Worm (Caenorhabditis elegans) whole organism, L2 larva: ENCODE measurements around the gene cyp-13A6.

Experiments
- F13H6.1 ChIP-seq: sonication (generic microtip); optimal IDR thresholded peaks from 2 replicates; lab custom pipeline; 2016; ENCODE audit warnings: missing genetic modification characterization, missing compliant biosample characterization
- ZK546.5 ChIP-seq: sonication (generic microtip); optimal IDR thresholded peaks from 2 replicates; lab custom pipeline; 2017; ENCODE audit warnings: missing biosample characterization, missing genetic modification characterization
- aly-2 ChIP-seq: fragments of 150-350 bp; optimal IDR thresholded peaks from 2 replicates; lab custom pipeline; 2014; ENCODE audit warnings: missing biosample characterization, missing genetic modification characterization
- blmp-1 ChIP-seq: sonication (generic microtip); optimal IDR thresholded peaks from 2 replicates; lab custom pipeline; 2017; ENCODE audit warnings: missing genetic modification characterization, mild to moderate bottlenecking, missing compliant biosample characterization, antibody characterized with exemption, moderate library complexity; ENCODE audit not compliant: insufficient read depth
- ceh-82 ChIP-seq: fragments of 150-350 bp; optimal IDR thresholded peaks from 2 replicates; lab custom pipeline; 2014; ENCODE audit warnings: missing biosample characterization, missing genetic modification characterization
- crh-2 ChIP-seq: sonication (generic microtip); optimal IDR thresholded peaks from 2 replicates; lab custom pipeline; 2017; ENCODE audit warnings: missing biosample characterization, missing genetic modification characterization
- elt-3 ChIP-seq: sonication (generic microtip); optimal IDR thresholded peaks from 2 replicates; lab custom pipeline; 2017; ENCODE audit warnings: missing biosample characterization, missing genetic modification characterization
- fos-1 ChIP-seq: fragments of 150-350 bp; optimal IDR thresholded peaks from 2 replicates; lab custom pipeline; 2014; ENCODE audit warnings: missing biosample characterization, missing genetic modification characterization
- gmeb-1 ChIP-seq: fragments of 150-350 bp; optimal IDR thresholded peaks from 2 replicates; lab custom pipeline; 2014; ENCODE audit warnings: missing biosample characterization, missing genetic modification characterization
- lin-11 ChIP-seq: fragments of 150-350 bp; sonication (generic microtip); optimal IDR thresholded peaks from 2 replicates; lab custom pipeline; 2014; ENCODE audit warnings: missing biosample characterization, missing genetic modification characterization, inconsistent platforms, mixed read lengths
- lin-13 ChIP-seq: fragments of 150-350 bp; optimal IDR thresholded peaks from 2 replicates; lab custom pipeline; 2014; ENCODE audit warnings: missing biosample characterization, missing genetic modification reagents, missing genetic modification characterization
- lin-39 ChIP-seq: fragments of 150-350 bp; optimal IDR thresholded peaks from 2 replicates; lab custom pipeline; 2014; ENCODE audit warnings: missing biosample characterization, missing genetic modification reagents, missing genetic modification characterization
- lsy-2 ChIP-seq, 2 experiments: fragments of 150-350 bp in 1 of 2; sonication (generic microtip) in 1 of 2; optimal IDR thresholded peaks; 2 replicates each; lab custom pipeline; 2014 to 2017; ENCODE audit warnings: missing biosample characterization in 2 of 2, missing genetic modification characterization in 2 of 2
- mab-5 ChIP-seq: fragments of 150-350 bp; optimal IDR thresholded peaks from 2 replicates; lab custom pipeline; 2014; ENCODE audit warnings: missing biosample characterization, missing genetic modification characterization
- mbf-1 ChIP-seq: sonication (generic microtip); optimal IDR thresholded peaks from 2 replicates; lab custom pipeline; 2017; ENCODE audit warnings: missing biosample characterization, missing genetic modification characterization
- mdl-1 ChIP-seq, 2 experiments: fragments of 150-350 bp in 1 of 2; sonication (generic microtip) in 1 of 2; optimal IDR thresholded peaks; 2 replicates each; lab custom pipeline; 2017; ENCODE audit warnings: missing biosample characterization in 2 of 2, missing genetic modification characterization in 2 of 2
- nhr-10 ChIP-seq: sonication (generic microtip); optimal IDR thresholded peaks from 2 replicates; lab custom pipeline; 2017; ENCODE audit warnings: missing biosample characterization, missing genetic modification characterization
- nhr-12 ChIP-seq: fragments of 150-350 bp; optimal IDR thresholded peaks from 2 replicates; lab custom pipeline; 2014; ENCODE audit warnings: missing biosample characterization, missing genetic modification characterization
- nhr-129 ChIP-seq: fragments of 150-350 bp; optimal IDR thresholded peaks from 2 replicates; lab custom pipeline; 2014; ENCODE audit warnings: missing biosample characterization, missing genetic modification characterization
- nhr-21 ChIP-seq: fragments of 150-350 bp; optimal IDR thresholded peaks from 2 replicates; lab custom pipeline; 2014; ENCODE audit warnings: missing biosample characterization, missing genetic modification characterization
- nhr-23 ChIP-seq: fragments of 150-350 bp; optimal IDR thresholded peaks from 2 replicates; lab custom pipeline; 2014; ENCODE audit warnings: missing biosample characterization, missing genetic modification reagents, missing genetic modification characterization
- nhr-25 ChIP-seq: fragments of 150-350 bp; sonication (generic microtip); optimal IDR thresholded peaks from 3 replicates; lab custom pipeline; 2014; ENCODE audit warnings: missing biosample characterization, missing genetic modification characterization
- nhr-6 ChIP-seq: fragments of 150-350 bp; optimal IDR thresholded peaks from 2 replicates; lab custom pipeline; 2014; ENCODE audit warnings: missing biosample characterization, missing genetic modification characterization
- sem-4 ChIP-seq: fragments of 150-350 bp; optimal IDR thresholded peaks from 2 replicates; lab custom pipeline; 2014; ENCODE audit warnings: missing biosample characterization, missing genetic modification reagents, missing genetic modification characterization
- sma-3 ChIP-seq: sonication (generic microtip); optimal IDR thresholded peaks from 2 replicates; lab custom pipeline; 2016; ENCODE audit warnings: missing genetic modification reagents, missing genetic modification characterization, missing compliant biosample characterization
- sma-9 ChIP-seq, 2 experiments: fragments of 150-350 bp in 1 of 2; sonication (generic microtip) in 1 of 2; optimal IDR thresholded peaks; 2 replicates each; lab custom pipeline; 2014 to 2016; ENCODE audit warnings: missing genetic modification characterization in 2 of 2, mild to moderate bottlenecking in 1 of 2, missing biosample characterization in 1 of 2, missing compliant biosample characterization in 1 of 2, missing genetic modification reagents in 1 of 2, moderate library complexity in 1 of 2
- unc-55 ChIP-seq: fragments of 150-350 bp; sonication (generic microtip); optimal IDR thresholded peaks from 3 replicates; lab custom pipeline; 2014; ENCODE audit warnings: missing biosample characterization, missing genetic modification reagents, missing genetic modification characterization
- zag-1 ChIP-seq: fragments of 150-350 bp; optimal IDR thresholded peaks from 2 replicates; lab custom pipeline; 2014; ENCODE audit warnings: missing biosample characterization, missing genetic modification characterization
- ztf-1 ChIP-seq: fragments of 200-800 bp; sonication (Bioruptor generic); conservative IDR thresholded peaks from 2 replicates; pipeline ENCODE4 v1.3.6; 2022; ENCODE audit warnings: missing genetic modification characterization, missing compliant biosample characterization
- ztf-11 ChIP-seq: sonication (generic microtip); optimal IDR thresholded peaks from 2 replicates; lab custom pipeline; 2017; ENCODE audit warnings: missing biosample characterization, missing genetic modification characterization

Gene cyp-13A6

DNA sequence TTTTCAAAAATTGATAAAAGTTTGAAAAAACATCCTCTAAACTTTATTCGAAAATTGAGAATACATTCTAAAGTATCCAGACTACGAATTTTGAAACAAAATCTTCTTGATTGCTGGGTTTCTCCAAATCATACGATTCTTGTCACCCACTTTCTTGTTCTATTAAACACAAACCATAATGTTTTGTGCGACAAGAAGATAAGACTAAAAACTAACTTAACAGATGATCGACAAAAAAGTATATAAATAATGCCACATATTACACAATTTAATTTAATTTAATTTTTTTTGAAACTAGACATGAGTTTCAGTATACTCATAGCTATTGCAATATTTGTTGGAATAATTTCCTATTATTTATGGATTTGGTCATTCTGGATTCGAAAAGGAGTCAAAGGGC, 699 bp upstream of the cyp-13A6 start, which contains the start of gene cyp-13A7:
cyp-13A7 (plus strand) TSS at position 301 of the 400 bp plus-strand sequence.
- TF ChIP-seq sma-3 (GFP tag; lab: Kevin White, UChicago) (no peak), ztf-1 (no peak), unc-55 (GFP tag; lab: Kevin White, UChicago) (no peak), zag-1 (no peak), nhr-6 (tag; lab: Kevin White, UChicago) (no peak), fos-1 (tag; lab: Kevin White, UChicago) (no peak), nhr-10 (tag; lab: Kevin White, UChicago) (no peak), F13H6.1 (tag; lab: Kevin White, UChicago) (no peak), sem-4 (no peak), mab-5 (tag; lab: Kevin White, UChicago) (no peak), nhr-25 (tag; lab: Kevin White, UChicago) (no peak), crh-2 (tag; lab: Kevin White, UChicago) (no peak), ztf-11 (no peak), lin-13 (GFP tag; lab: Kevin White, UChicago) (no peak), ZK546.5 (no peak), lin-39 (tag; lab: Kevin White, UChicago) (no peak), elt-3 (tag; lab: Kevin White, UChicago) (no peak), nhr-23 (tag; lab: Kevin White, UChicago) (no peak), mbf-1 (tag; lab: Kevin White, UChicago) (no peak)

DNA sequence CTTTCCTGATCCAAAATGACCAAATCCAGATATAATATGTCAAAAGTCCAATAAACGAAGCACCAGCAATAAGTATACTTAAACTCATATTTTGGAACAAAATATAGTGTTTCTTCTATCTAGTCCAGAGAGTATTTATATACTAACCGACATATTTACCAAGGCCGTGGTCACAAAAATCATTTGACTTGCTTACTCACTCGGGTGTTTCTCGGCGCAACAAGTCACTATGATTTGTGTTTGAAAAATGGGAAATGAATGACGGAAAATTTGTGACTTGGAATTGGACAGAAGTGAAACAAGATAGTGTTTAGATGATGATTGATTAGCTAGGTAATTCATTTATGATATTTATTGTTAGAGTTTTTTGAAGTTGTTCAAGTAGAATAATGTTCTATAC, 2.4 kb downstream of the cyp-13A6 start, which contains the start of gene cyp-13A5:
cyp-13A5 (minus strand) TSS at position 112 of the 400 bp plus-strand sequence.
- peak; percentile 53 for TF ChIP-seq nhr-129 (tag; lab: Kevin White, UChicago)
- no peak for TF ChIP-seq blmp-1 (tag; lab: Kevin White, UChicago)
- TF ChIP-seq fos-1 (tag; lab: Kevin White, UChicago) = peak; percentile 92
- TF ChIP-seq lin-13 (GFP tag; lab: Kevin White, UChicago) = no peak
- TF ChIP-seq sma-9 (GFP tag; optimal IDR thresholded peaks at IDR 0.05; lab: Kevin White, UChicago) = peak; percentile 68
- TF ChIP-seq sma-9 (tag; optimal IDR thresholded peaks at IDR 0.05; lab: Kevin White, UChicago) = no peak
- peak; percentile 68 for TF ChIP-seq sma-3 (GFP tag; lab: Kevin White, UChicago)

DNA sequence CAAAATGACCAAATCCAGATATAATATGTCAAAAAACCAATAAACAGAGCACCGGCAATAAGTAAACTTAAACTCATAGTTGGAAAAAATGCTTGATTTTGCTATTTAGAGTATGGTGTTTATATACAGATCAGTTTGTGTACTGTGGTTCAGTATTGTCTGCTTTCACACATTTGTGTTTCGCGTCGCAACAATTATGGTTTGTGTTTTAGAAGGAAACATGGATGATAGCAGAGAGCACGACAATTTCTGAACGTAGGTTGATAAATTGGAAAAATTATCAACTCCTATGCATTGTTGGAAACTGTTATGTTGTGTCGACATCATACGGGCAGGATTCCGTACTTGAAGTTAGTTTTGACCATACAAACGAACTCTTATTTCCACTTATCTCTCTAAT, 5.0 kb downstream of the cyp-13A6 start, which contains the start of gene cyp-13A4:
cyp-13A4 (minus strand) TSS at position 77 of the 400 bp plus-strand sequence.
- TF ChIP-seq ceh-82 = no peak
- peak; percentile 10 for TF ChIP-seq fos-1 (tag; lab: Kevin White, UChicago)
- peak; percentile 15 for TF ChIP-seq sma-9 (GFP tag; optimal IDR thresholded peaks at IDR 0.05; lab: Kevin White, UChicago)
- no peak for TF ChIP-seq sma-9 (tag; optimal IDR thresholded peaks at IDR 0.05; lab: Kevin White, UChicago)

- TF ChIP-seq mbf-1 (tag; lab: Kevin White, UChicago) = no peak
- no peak for TF ChIP-seq sem-4
These were observed 9.4 kb downstream of the cyp-13A6 start, which contains the start of gene cyp-13A3 for ce11 chrII:9793197-9793596. Gene cyp-13A3 (minus strand): TSS chrII:9793297.

DNA sequence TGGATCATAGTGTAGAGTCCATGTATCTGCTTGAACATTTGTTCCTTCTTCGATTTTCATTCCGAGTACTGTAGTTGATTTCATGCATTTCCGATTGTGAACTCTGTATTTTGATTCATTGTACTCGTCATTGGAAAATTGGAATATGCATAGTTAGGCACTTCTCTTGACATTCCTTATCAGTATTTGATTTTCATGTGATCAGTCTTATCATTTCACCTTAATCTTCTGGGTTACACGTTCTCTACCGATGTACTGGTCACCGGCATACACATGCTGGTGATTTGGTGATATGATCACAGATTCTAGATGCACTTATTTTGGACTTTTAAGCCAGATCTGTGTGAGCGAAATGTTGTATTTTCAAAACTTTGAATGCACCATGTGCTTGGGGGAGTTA, 11.4 kb downstream of the cyp-13A6 start:
- TF ChIP-seq lin-11 (tag; lab: Kevin White, UChicago) (no peak), crh-2 (tag; lab: Kevin White, UChicago) (peak; percentile 70), sma-3 (GFP tag; lab: Kevin White, UChicago) (peak; percentile 44), gmeb-1 (tag; lab: Kevin White, UChicago) (peak; percentile 48), blmp-1 (tag; lab: Kevin White, UChicago) (no peak), mdl-1 (tag; optimal IDR thresholded peaks at IDR 0.05; lab: Kevin White, UChicago) (peak in 1 of 2 experiments; percentile 43), nhr-129 (tag; lab: Kevin White, UChicago) (peak; percentile 16), nhr-21 (tag; lab: Kevin White, UChicago) (peak; percentile 41), lin-39 (tag; lab: Kevin White, UChicago) (no peak), sma-9 (GFP tag; optimal IDR thresholded peaks at IDR 0.05; lab: Kevin White, UChicago) (peak; percentile 94), sma-9 (tag; optimal IDR thresholded peaks at IDR 0.05; lab: Kevin White, UChicago) (no peak), lsy-2 (tag; optimal IDR thresholded peaks at IDR 0.05; lab: Kevin White, UChicago) (peak in 1 of 2 experiments; percentile 21), aly-2 (tag; lab: Kevin White, UChicago) (no peak), fos-1 (tag; lab: Kevin White, UChicago) (peak; percentile 97), nhr-10 (tag; lab: Kevin White, UChicago) (no peak), nhr-12 (tag; lab: Kevin White, UChicago) (no peak), F13H6.1 (tag; lab: Kevin White, UChicago) (peak; percentile 73)
